Fruit fly (Drosophila melanogaster) whole organism, pupa: ENCODE data around the gene Grip91.
A peak's percentile ranks its signal among the peaks of the same experiment; 100 is the strongest.

Experiments
- CG32121 ChIP-seq: fragments of 200-800 bp; sonication (Bioruptor generic); IDR thresholded peaks from 2 replicates; pipeline ENCODE4 v1.3.6; 2022; ENCODE audit warnings: missing biosample characterization, missing genetic modification characterization
- Ets98B ChIP-seq: fragments of 200-800 bp; sonication (Bioruptor generic); IDR thresholded peaks from 2 replicates; pipeline ENCODE4 v1.3.6; 2022; ENCODE audit warnings: missing biosample characterization, missing genetic modification characterization
- fd96Ca ChIP-seq: fragments of 200-800 bp; sonication (Bioruptor generic); IDR thresholded peaks from 3 replicates; pipeline ENCODE4 v1.3.6; 2022; ENCODE audit warnings: missing biosample characterization, missing genetic modification characterization

DNA sequence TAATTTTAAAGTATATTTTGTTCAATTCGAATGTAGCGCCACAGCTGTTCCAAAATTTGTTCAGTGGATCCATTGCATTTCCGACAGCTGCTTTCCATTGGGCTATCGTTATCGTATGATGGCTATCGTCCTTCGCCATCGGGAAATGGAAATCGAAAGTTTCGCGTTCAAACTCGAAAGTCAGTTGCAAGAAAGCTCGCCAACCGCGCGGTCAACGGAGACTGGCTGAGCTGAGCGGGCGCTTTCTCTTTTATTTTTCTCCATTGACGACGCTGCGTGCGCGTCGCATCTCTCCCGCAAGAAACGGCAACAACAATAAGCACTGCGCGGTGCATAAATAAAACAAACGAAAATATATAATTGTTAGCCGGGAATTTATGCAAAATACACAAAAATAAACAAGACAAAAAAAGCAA is 39.1 kb upstream of the Grip91 start, which contains the start of gene inaE:
- TF ChIP-seq CG32121 (GFP tag; lab: Robert Waterston, UW), result no peak
- peak; percentile 46; the same call in 1 of the 2 replicates for TF ChIP-seq Ets98B (GFP tag; lab: Robert Waterston, UW)
- peak; percentile 44; the same call in 1 of the 3 replicates for TF ChIP-seq fd96Ca (GFP tag; lab: Robert Waterston, UW)
